Fruit fly (Drosophila melanogaster) whole organism, embryonic: ENCODE results near the gene CG32797.
A peak's percentile ranks its signal among the peaks of the same experiment; 100 is the strongest.

Source experiments
- Adf1 ChIP-seq: fragments of 200-800 bp; sonication (Bioruptor generic); IDR thresholded peaks from 2 replicates; pipeline ENCODE4 v1.3.6; 2022; ENCODE audit warnings: missing biosample characterization, missing genetic modification characterization
- Bgb ChIP-seq: fragments of 200-800 bp; sonication (Bioruptor generic); IDR thresholded peaks from 2 replicates; pipeline ENCODE4 v1.3.6; 2022; ENCODE audit warnings: missing biosample characterization, missing genetic modification characterization; ENCODE audit not compliant: partially characterized antibody
- C15 ChIP-seq: fragments of 200-800 bp; sonication (Bioruptor generic); IDR thresholded peaks from 3 replicates; pipeline ENCODE4 v1.3.6; 2022; ENCODE audit warnings: missing biosample characterization, missing genetic modification characterization
- CG11456 ChIP-seq: fragments of 200-800 bp; sonication (Bioruptor generic); IDR thresholded peaks from 3 replicates; pipeline ENCODE4 v1.3.6; 2022; ENCODE audit warnings: missing biosample characterization, missing genetic modification characterization
- CG12155 ChIP-seq: fragments of 200-800 bp; sonication (Bioruptor generic); optimal IDR thresholded peaks from 3 replicates; lab custom pipeline; 2016; ENCODE audit warnings: missing biosample characterization, missing genetic modification characterization
- CG12769 ChIP-seq: fragments of 200-800 bp; sonication (Bioruptor generic); optimal IDR thresholded peaks from 2 replicates; lab custom pipeline; 2019; ENCODE audit warnings: missing biosample characterization, mild to moderate bottlenecking, missing genetic modification characterization, moderate library complexity
- CG14667 ChIP-seq: fragments of 200-800 bp; sonication (Bioruptor generic); IDR thresholded peaks from 2 replicates; pipeline ENCODE4 v1.3.6; 2022; ENCODE audit warnings: missing biosample characterization, missing genetic modification characterization
- CG17829 ChIP-seq: fragments of 200-800 bp; optimal IDR thresholded peaks from 2 replicates; lab custom pipeline; 2019; ENCODE audit warnings: missing biosample characterization, mild to moderate bottlenecking, missing genetic modification characterization, moderate library complexity
- CG2129 ChIP-seq: fragments of 200-800 bp; sonication (Bioruptor generic); IDR thresholded peaks from 2 replicates; pipeline ENCODE4 v1.3.6; 2022; ENCODE audit warnings: missing biosample characterization, missing genetic modification characterization; ENCODE audit not compliant: partially characterized antibody
- CG31224 ChIP-seq: fragments of 200-800 bp; sonication (Bioruptor generic); IDR thresholded peaks from 2 replicates; pipeline ENCODE4 v1.3.6; 2022; ENCODE audit warnings: missing biosample characterization, missing genetic modification characterization
- CG3163 ChIP-seq: fragments of 200-800 bp; sonication (Bioruptor generic); optimal IDR thresholded peaks from 3 replicates; lab custom pipeline; 2016; ENCODE audit warnings: missing biosample characterization, missing genetic modification characterization
- CG34224 ChIP-seq: fragments of 200-800 bp; sonication (Bioruptor generic); IDR thresholded peaks from 3 replicates; pipeline ENCODE4 v1.3.6; 2022; ENCODE audit warnings: missing biosample characterization, missing genetic modification characterization; ENCODE audit not compliant: partially characterized antibody
- CG7987 ChIP-seq: fragments of 200-800 bp; sonication (Bioruptor generic); optimal IDR thresholded peaks from 2 replicates; lab custom pipeline; 2018; ENCODE audit warnings: missing biosample characterization, mild to moderate bottlenecking, missing genetic modification characterization, moderate library complexity
- CG9797 ChIP-seq: fragments of 200-800 bp; sonication (Bioruptor generic); optimal IDR thresholded peaks from 3 replicates; lab custom pipeline; 2018; ENCODE audit warnings: missing biosample characterization, mild to moderate bottlenecking, missing genetic modification characterization
- CG9817 ChIP-seq: fragments of 200-800 bp; sonication (Bioruptor generic); optimal IDR thresholded peaks from 2 replicates; lab custom pipeline; 2018; ENCODE audit warnings: missing biosample characterization, mild to moderate bottlenecking, missing genetic modification characterization, moderate library complexity
- D19A ChIP-seq: fragments of 200-800 bp; optimal IDR thresholded peaks from 3 replicates; lab custom pipeline; 2019; ENCODE audit warnings: missing biosample characterization, mild to moderate bottlenecking, missing genetic modification characterization, moderate library complexity
- Dll ChIP-seq: fragments of 200-800 bp; sonication (Bioruptor generic); IDR thresholded peaks from 4 replicates; pipeline ENCODE4 v1.3.6; 2022; ENCODE audit warnings: missing biosample characterization, missing genetic modification characterization; ENCODE audit not compliant: partially characterized antibody
- Elba2 ChIP-seq: fragments of 200-800 bp; sonication (Bioruptor generic); optimal IDR thresholded peaks from 3 replicates; lab custom pipeline; 2016; ENCODE audit warnings: missing biosample characterization, missing genetic modification characterization
- Hey ChIP-seq: fragments of 200-800 bp; sonication (Bioruptor generic); optimal IDR thresholded peaks from 3 replicates; lab custom pipeline; 2018; ENCODE audit warnings: missing biosample characterization, mild to moderate bottlenecking, missing genetic modification characterization
- Lpt ChIP-seq: fragments of >200 bp; optimal IDR thresholded peaks from 2 replicates; lab custom pipeline; 2018; ENCODE audit warnings: missing biosample characterization, missing genetic modification characterization
- MESR4 ChIP-seq: fragments of 200-800 bp; sonication (Bioruptor generic); optimal IDR thresholded peaks from 2 replicates; lab custom pipeline; 2018; ENCODE audit warnings: missing biosample characterization, mild to moderate bottlenecking, missing genetic modification characterization, moderate library complexity
- Nf-YC ChIP-seq: fragments of 200-800 bp; optimal IDR thresholded peaks from 3 replicates; lab custom pipeline; 2019; ENCODE audit warnings: missing biosample characterization, mild to moderate bottlenecking, missing genetic modification characterization, moderate library complexity
- Rfx ChIP-seq: fragments of 200-800 bp; sonication (Bioruptor generic); IDR thresholded peaks from 2 replicates; pipeline ENCODE4 v1.3.6; 2022; ENCODE audit warnings: missing biosample characterization, missing genetic modification characterization
- ato ChIP-seq: fragments of 200-800 bp; sonication (Bioruptor generic); IDR thresholded peaks from 2 replicates; pipeline ENCODE4 v1.3.6; 2022; ENCODE audit warnings: missing biosample characterization, missing genetic modification characterization; ENCODE audit not compliant: partially characterized antibody
- crol ChIP-seq: fragments of 200-800 bp; sonication (Bioruptor generic); IDR thresholded peaks from 2 replicates; pipeline ENCODE4 v1.3.6; 2022; ENCODE audit warnings: missing biosample characterization, missing genetic modification characterization
- dm ChIP-seq: fragments of 200-800 bp; sonication (Bioruptor generic); optimal IDR thresholded peaks from 3 replicates; lab custom pipeline; 2016; ENCODE audit warnings: missing biosample characterization, missing genetic modification characterization
- ems ChIP-seq: fragments of 200-800 bp; sonication (Bioruptor generic); optimal IDR thresholded peaks from 3 replicates; lab custom pipeline; 2016; ENCODE audit warnings: missing biosample characterization, missing genetic modification characterization
- fd96Cb ChIP-seq: fragments of 200-800 bp; sonication (Bioruptor generic); optimal IDR thresholded peaks from 2 replicates; lab custom pipeline; 2018; ENCODE audit warnings: missing biosample characterization, mild to moderate bottlenecking, missing genetic modification characterization, moderate library complexity
- gfzf ChIP-seq: fragments of 200-800 bp; sonication (Bioruptor generic); optimal IDR thresholded peaks from 2 replicates; lab custom pipeline; 2016; ENCODE audit warnings: missing biosample characterization, mild to moderate bottlenecking, missing genetic modification characterization, moderate library complexity
- ind ChIP-seq: fragments of 200-800 bp; sonication (Bioruptor generic); optimal IDR thresholded peaks from 3 replicates; lab custom pipeline; 2016; ENCODE audit warnings: missing biosample characterization, missing genetic modification characterization
- ken ChIP-seq: fragments of 200-800 bp; sonication (Bioruptor generic); IDR thresholded peaks from 3 replicates; pipeline ENCODE4 v1.3.6; 2022; ENCODE audit warnings: missing biosample characterization, missing genetic modification characterization
- lilli ChIP-seq: fragments of 200-800 bp; sonication (Bioruptor generic); optimal IDR thresholded peaks from 3 replicates; lab custom pipeline; 2016; ENCODE audit warnings: missing biosample characterization, missing genetic modification characterization
- lov ChIP-seq, 2 experiments: fragments of 200-800 bp in 1 of 2; fragments of >200 bp in 1 of 2; sonication (Bioruptor generic) in 1 of 2; IDR thresholded peaks in 1 of 2; optimal IDR thresholded peaks in 1 of 2; 2 replicates in 1 of 2; 3 replicates in 1 of 2; pipeline versions ENCODE4 v1.3.6 to Lab custom; 2017 to 2022; ENCODE audit warnings: missing biosample characterization in 1 of 2, missing genetic modification characterization in 1 of 2
- onecut ChIP-seq: fragments of 200-800 bp; sonication (Bioruptor generic); IDR thresholded peaks from 2 replicates; pipeline ENCODE4 v1.3.6; 2022; ENCODE audit warnings: missing biosample characterization, missing genetic modification characterization
- p53 ChIP-seq: fragments of 200-800 bp; sonication (Bioruptor generic); optimal IDR thresholded peaks from 2 replicates; lab custom pipeline; 2016; ENCODE audit warnings: missing biosample characterization, missing genetic modification characterization
- pfk ChIP-seq: fragments of 200-800 bp; sonication (Bioruptor generic); optimal IDR thresholded peaks from 2 replicates; lab custom pipeline; 2018; ENCODE audit warnings: missing biosample characterization, mild to moderate bottlenecking, missing genetic modification characterization, moderate library complexity
- pita ChIP-seq: fragments of 200-800 bp; sonication (Bioruptor generic); optimal IDR thresholded peaks from 2 replicates; lab custom pipeline; 2017; ENCODE audit warnings: missing biosample characterization, mild to moderate bottlenecking, missing genetic modification characterization
- ranshi ChIP-seq: fragments of 200-800 bp; sonication (Bioruptor generic); IDR thresholded peaks from 2 replicates; pipeline ENCODE4 v1.3.6; 2022; ENCODE audit warnings: missing biosample characterization, missing genetic modification characterization
- row ChIP-seq: fragments of 200-800 bp; sonication (Bioruptor generic); IDR thresholded peaks from 3 replicates; pipeline ENCODE4 v1.3.6; 2022; ENCODE audit warnings: missing biosample characterization, missing genetic modification characterization
- schlank ChIP-seq: fragments of 200-800 bp; sonication (Bioruptor generic); optimal IDR thresholded peaks from 2 replicates; lab custom pipeline; 2018; ENCODE audit warnings: missing biosample characterization, mild to moderate bottlenecking, missing genetic modification characterization
- sisA ChIP-seq: fragments of 200-800 bp; sonication (Bioruptor generic); IDR thresholded peaks from 2 replicates; pipeline ENCODE4 v1.3.6; 2022; ENCODE audit warnings: missing biosample characterization, missing genetic modification characterization
- slou ChIP-seq: fragments of 200-800 bp; sonication (Bioruptor generic); optimal IDR thresholded peaks from 3 replicates; lab custom pipeline; 2016; ENCODE audit warnings: missing biosample characterization, missing genetic modification characterization
- sna ChIP-seq: fragments of 200-800 bp; sonication (Bioruptor generic); IDR thresholded peaks from 2 replicates; pipeline ENCODE4 v1.3.6; 2022; ENCODE audit warnings: missing biosample characterization, missing genetic modification characterization; ENCODE audit not compliant: partially characterized antibody
- tio ChIP-seq: fragments of 200-800 bp; sonication (Bioruptor generic); optimal IDR thresholded peaks from 2 replicates; lab custom pipeline; 2017; ENCODE audit warnings: missing biosample characterization, missing genetic modification characterization, inconsistent platforms
- tx ChIP-seq: fragments of 200-800 bp; sonication (Bioruptor generic); optimal IDR thresholded peaks from 2 replicates; lab custom pipeline; 2016; ENCODE audit warnings: missing biosample characterization, missing genetic modification characterization
- unc-4 ChIP-seq: fragments of 200-800 bp; sonication (Bioruptor generic); IDR thresholded peaks from 2 replicates; pipeline ENCODE4 v1.3.6; 2022; ENCODE audit warnings: missing biosample characterization, missing genetic modification characterization; ENCODE audit not compliant: partially characterized antibody
- vfl ChIP-seq: fragments of 200-800 bp; sonication (Bioruptor generic); optimal IDR thresholded peaks from 2 replicates; lab custom pipeline; 2016; ENCODE audit warnings: missing biosample characterization, missing genetic modification characterization
- vnd ChIP-seq: fragments of 200-800 bp; sonication (Bioruptor generic); IDR thresholded peaks from 3 replicates; pipeline ENCODE4 v1.3.6; 2022; ENCODE audit warnings: missing biosample characterization, missing genetic modification characterization; ENCODE audit not compliant: partially characterized antibody
- zen ChIP-seq: fragments of 200-800 bp; sonication (Bioruptor generic); optimal IDR thresholded peaks from 3 replicates; lab custom pipeline; 2018; ENCODE audit warnings: missing biosample characterization, mild to moderate bottlenecking, missing genetic modification characterization, moderate library complexity
- zfh2 ChIP-seq: fragments of 200-800 bp; sonication (Bioruptor generic); optimal IDR thresholded peaks from 2 replicates; lab custom pipeline; 2016; ENCODE audit warnings: missing biosample characterization, missing genetic modification characterization

Gene CG32797

dm6 chrX:2443798-2444197, 18.1 kb upstream of the CG32797 start, which contains the start of gene tko (continued):
- peak; percentile 85 for TF ChIP-seq sna
- no peak for TF ChIP-seq crol (GFP tag; lab: Robert Waterston, UW)
- peak; percentile 70 for TF ChIP-seq zen
- TF ChIP-seq ken (GFP tag; lab: Robert Waterston, UW), result 0 out of 3 replicates have a peak, but pooled peaks have one; percentile 11
- peak; percentile 91 for TF ChIP-seq CG34224 (GFP tag; lab: Robert Waterston, UW)
- TF ChIP-seq Dll (GFP tag; lab: Robert Waterston, UW), result peak; percentile 92
- peak; percentile 60 for TF ChIP-seq CG2129 (GFP tag; lab: Robert Waterston, UW)
- TF ChIP-seq Nf-YC (tag; lab: Kevin White, UChicago), result peak; percentile 28
- 0 out of 3 replicates have a peak, but pooled peaks have one; percentile 24 for TF ChIP-seq CG11456 (GFP tag; lab: Robert Waterston, UW)
- TF ChIP-seq onecut (GFP tag; lab: Robert Waterston, UW), result no peak
- TF ChIP-seq zfh2 (GFP tag; lab: Kevin White, UChicago), result peak; percentile 32
- TF ChIP-seq MESR4 (GFP tag; lab: Kevin White, UChicago), result peak; percentile 73
- TF ChIP-seq gfzf, result peak; percentile 58
- no peak for TF ChIP-seq Hey (tag; lab: Kevin White, UChicago)
- no peak for TF ChIP-seq D19A (tag; lab: Kevin White, UChicago)
- TF ChIP-seq Elba2 (GFP tag; lab: Kevin White, UChicago), result peak; percentile 59
- no peak for TF ChIP-seq ind (GFP tag; lab: Kevin White, UChicago)
- TF ChIP-seq row (GFP tag; lab: Robert Waterston, UW), result peak; percentile 40; the same call in 2 of the 3 replicates
- TF ChIP-seq Adf1, result peak; percentile 9; the same call in 1 of the 2 replicates
- peak; percentile 71 for TF ChIP-seq dm (GFP tag; lab: Kevin White, UChicago)
- TF ChIP-seq schlank, result no peak
- peak; percentile 5 for TF ChIP-seq lilli (GFP tag; lab: Kevin White, UChicago)
- no peak for TF ChIP-seq C15 (GFP tag; lab: Robert Waterston, UW)
- TF ChIP-seq tio (GFP tag; lab: Kevin White, UChicago), result no peak
- TF ChIP-seq Lpt (GFP tag; lab: Kevin White, UChicago), result no peak
- TF ChIP-seq sisA (GFP tag; lab: Robert Waterston, UW), result no peak
- TF ChIP-seq CG12155 (GFP tag; lab: Kevin White, UChicago), result no peak
- peak; percentile 91 for TF ChIP-seq vnd
- TF ChIP-seq Bgb, result peak; percentile 98
- no peak for TF ChIP-seq CG31224
- peak; percentile 56 for TF ChIP-seq CG9797 (GFP tag; lab: Kevin White, UChicago)
- no peak for TF ChIP-seq lov (optimal IDR thresholded peaks at IDR 0.05; lab: Kevin White, UChicago)
- TF ChIP-seq lov (GFP tag; IDR thresholded peaks at IDR 0.05; lab: Robert Waterston, UW), result no peak
- TF ChIP-seq tx (GFP tag; lab: Kevin White, UChicago), result peak; percentile 7
- no peak for TF ChIP-seq CG14667 (GFP tag; lab: Robert Waterston, UW)
- TF ChIP-seq slou (GFP tag; lab: Kevin White, UChicago), result no peak
- TF ChIP-seq unc-4 (GFP tag; lab: Robert Waterston, UW), result peak; percentile 93
- TF ChIP-seq CG3163 (GFP tag; lab: Kevin White, UChicago), result no peak
- peak; percentile 55 for TF ChIP-seq CG17829 (tag; lab: Kevin White, UChicago)
- peak; percentile 31 for TF ChIP-seq vfl (GFP tag; lab: Kevin White, UChicago)
- TF ChIP-seq ranshi (GFP tag; lab: Robert Waterston, UW), result no peak
- peak; percentile 94 for TF ChIP-seq pita (GFP tag; lab: Kevin White, UChicago)
- TF ChIP-seq fd96Cb, result no peak
- TF ChIP-seq Rfx (GFP tag; lab: Robert Waterston, UW), result peak; percentile 43
- TF ChIP-seq CG7987 (GFP tag; lab: Kevin White, UChicago), result peak; percentile 53
- TF ChIP-seq ato (GFP tag; lab: Robert Waterston, UW), result peak; percentile 86
- TF ChIP-seq CG9817 (tag; lab: Kevin White, UChicago), result no peak
- TF ChIP-seq p53 (GFP tag; lab: Kevin White, UChicago), result peak; percentile 7
- no peak for TF ChIP-seq CG12769 (tag; lab: Kevin White, UChicago)
- peak; percentile 4 for TF ChIP-seq ems (GFP tag; lab: Kevin White, UChicago)
- no peak for TF ChIP-seq pfk (GFP tag; lab: Kevin White, UChicago)
